Worm (Caenorhabditis elegans) whole organism, mixed stage, embryonic: ENCODE results near the gene F35F10.13.

Source experiments
- blmp-1 ChIP-seq: fragments of 150-350 bp; optimal IDR thresholded peaks from 2 replicates; lab custom pipeline; 2014; ENCODE audit warnings: missing biosample characterization, missing genetic modification characterization
- ceh-83 ChIP-seq: fragments of 200-800 bp; sonication (Bioruptor generic); optimal IDR thresholded peaks from 2 replicates; lab custom pipeline; 2018; ENCODE audit warnings: mild to moderate bottlenecking, missing genetic modification characterization, missing compliant biosample characterization
- ces-1 ChIP-seq: fragments of 150-350 bp; optimal IDR thresholded peaks from 2 replicates; lab custom pipeline; 2014; ENCODE audit warnings: missing biosample characterization, missing genetic modification reagents, missing genetic modification characterization
- elt-1 ChIP-seq: sonication (generic microtip); optimal IDR thresholded peaks from 2 replicates; lab custom pipeline; 2017; ENCODE audit warnings: missing genetic modification characterization, mild to moderate bottlenecking, missing compliant biosample characterization, antibody characterized with exemption, moderate library complexity, borderline replicate concordance; ENCODE audit not compliant: insufficient read depth
- elt-3 ChIP-seq: fragments of 150-350 bp; optimal IDR thresholded peaks from 2 replicates; lab custom pipeline; 2014; ENCODE audit warnings: missing biosample characterization, missing genetic modification characterization
- lin-13 ChIP-seq: fragments of 150-350 bp; optimal IDR thresholded peaks from 2 replicates; lab custom pipeline; 2014; ENCODE audit warnings: missing biosample characterization, missing genetic modification characterization
- mep-1 ChIP-seq: fragments of 150-350 bp; optimal IDR thresholded peaks from 2 replicates; lab custom pipeline; 2017; ENCODE audit warnings: missing biosample characterization, missing genetic modification reagents, missing genetic modification characterization, inconsistent platforms
- nhr-28 ChIP-seq: fragments of 150-350 bp; optimal IDR thresholded peaks from 2 replicates; lab custom pipeline; 2014; ENCODE audit warnings: missing biosample characterization, missing genetic modification characterization
- nhr-76 ChIP-seq: sonication (generic microtip); optimal IDR thresholded peaks from 2 replicates; lab custom pipeline; 2017; ENCODE audit warnings: missing biosample characterization, missing genetic modification characterization
- snpc-4 ChIP-seq: fragments of 150-350 bp; optimal IDR thresholded peaks from 2 replicates; lab custom pipeline; 2014; ENCODE audit warnings: missing biosample characterization, missing genetic modification characterization
- unc-39 ChIP-seq: fragments of 150-350 bp; optimal IDR thresholded peaks from 2 replicates; lab custom pipeline; 2014; ENCODE audit warnings: missing biosample characterization, missing genetic modification characterization
- ztf-11 ChIP-seq: fragments of 150-350 bp; optimal IDR thresholded peaks from 2 replicates; lab custom pipeline; 2014; ENCODE audit warnings: missing biosample characterization, missing genetic modification characterization

DNA sequence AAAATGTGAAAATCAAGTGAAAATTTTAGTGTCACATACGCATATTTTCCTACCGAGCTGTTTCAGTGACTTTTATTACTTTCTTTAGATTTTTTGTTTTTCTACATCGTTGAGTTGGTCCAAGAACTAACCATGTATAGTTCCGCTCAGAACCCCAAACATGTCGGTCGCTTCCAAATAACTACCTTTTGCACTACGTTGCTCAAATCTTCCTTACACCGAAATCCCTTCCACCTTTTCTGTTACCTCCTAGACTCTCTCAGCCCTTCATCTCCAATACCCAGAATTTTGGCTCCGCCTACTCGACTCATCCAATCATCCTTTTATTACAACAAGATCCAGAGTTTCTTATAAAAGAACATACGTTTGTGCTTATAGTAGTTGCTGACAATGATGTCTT is 34.2 kb downstream of the F35F10.13 start, which contains the start of gene F35F10.5:
- TF ChIP-seq unc-39 (tag; lab: Kevin White, UChicago), result no peak
- no peak for TF ChIP-seq ztf-11
- TF ChIP-seq nhr-76 (tag; lab: Kevin White, UChicago), result no peak
- TF ChIP-seq nhr-28, result no peak
- TF ChIP-seq snpc-4 (tag; lab: Kevin White, UChicago), result no peak
- TF ChIP-seq ceh-83 (GFP tag; lab: Kevin White, UChicago), result no peak
- no peak for TF ChIP-seq mep-1 (tag; lab: Kevin White, UChicago)
- no peak for TF ChIP-seq ces-1 (GFP tag; lab: Kevin White, UChicago)
- no peak for TF ChIP-seq lin-13
- no peak for TF ChIP-seq blmp-1
- no peak for TF ChIP-seq elt-1
- no peak for TF ChIP-seq elt-3 (tag; lab: Kevin White, UChicago)
